Fruit fly (Drosophila melanogaster) whole organism, larva: Measurements from ENCODE around the gene Ubc2.

Experiments used
- noc ChIP-seq: fragments of 200-800 bp; sonication (Bioruptor generic); optimal IDR thresholded peaks from 3 replicates; lab custom pipeline; 2019; ENCODE audit warnings: missing biosample characterization, mild to moderate bottlenecking, missing genetic modification characterization, moderate library complexity

Ubc2 gene

DNA sequence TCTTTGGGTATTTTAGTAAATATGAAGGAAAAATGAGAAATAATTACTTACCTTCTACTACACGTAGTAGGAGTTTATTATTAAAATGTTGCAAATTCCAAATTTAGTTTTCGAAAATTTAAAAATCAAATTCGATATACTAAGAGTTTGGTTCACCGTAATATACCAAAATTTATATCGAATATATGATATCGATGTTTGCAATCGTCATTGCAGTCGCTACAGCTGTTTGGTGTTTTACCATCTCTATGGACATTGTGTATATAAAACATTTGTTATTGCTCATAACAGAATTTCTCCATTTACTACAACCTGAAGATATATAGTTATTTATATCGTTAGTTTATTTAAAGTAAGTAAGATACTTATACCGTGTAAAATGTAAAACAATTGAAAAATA lies 39.1 kb downstream of the Ubc2 start, which contains the start of gene CG6443:
CG6443 (plus strand) TSS at position 228 of the 400 bp plus-strand sequence.
- TF ChIP-seq noc, result no peak

DNA sequence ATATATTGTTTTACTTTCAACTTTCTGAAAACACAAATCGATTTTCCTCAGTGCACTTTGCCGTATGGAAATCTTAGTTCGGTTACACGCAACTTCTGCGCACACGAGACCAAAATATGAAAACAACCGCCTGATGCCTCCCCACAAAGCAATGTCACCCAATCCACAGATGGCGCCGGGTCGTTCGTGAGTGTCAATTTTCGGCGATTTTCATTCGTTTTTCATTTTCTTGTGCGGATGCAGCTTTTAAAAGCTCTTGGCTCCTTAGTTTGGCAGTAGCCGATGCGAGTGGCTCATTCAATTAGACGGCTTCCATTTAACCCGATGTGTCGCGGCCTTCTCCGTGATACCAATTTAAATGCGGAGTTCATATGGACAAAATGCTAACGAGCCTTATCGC lies 43.9 kb downstream of the Ubc2 start, which contains the start of gene CG6431:
CG6431 (plus strand) TSS at position 301 of the 400 bp plus-strand sequence.
- TF ChIP-seq noc, result no peak

DNA sequence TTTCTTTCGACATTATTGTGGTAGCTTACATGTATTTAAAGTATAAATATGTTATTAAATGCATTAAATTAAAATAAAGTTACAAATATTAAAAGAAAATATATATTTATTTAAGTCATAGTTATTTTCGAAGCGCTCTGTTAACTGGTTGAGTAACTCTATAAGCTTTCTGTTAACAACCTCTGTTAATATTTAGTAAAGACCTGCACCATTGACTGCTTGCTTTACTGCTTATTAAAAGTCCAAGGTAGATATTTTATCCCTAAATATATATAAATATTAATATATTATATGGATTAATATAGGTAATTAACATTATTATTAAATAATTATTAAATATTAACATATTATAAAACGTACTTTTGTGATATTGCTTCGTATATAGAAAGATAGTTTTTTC lies 46.3 kb downstream of the Ubc2 start:
- no peak for TF ChIP-seq noc
